Worm (Caenorhabditis elegans) whole organism, early embryonic: ENCODE results near the gene F13A2.2.

Experiments used
- B0310.2 ChIP-seq: sonication (generic microtip); optimal IDR thresholded peaks from 2 replicates; lab custom pipeline; 2016; ENCODE audit warnings: mild to moderate bottlenecking, missing genetic modification characterization, missing compliant biosample characterization
- F13C5.2 ChIP-seq: sonication (generic microtip); optimal IDR thresholded peaks from 2 replicates; lab custom pipeline; 2017; ENCODE audit warnings: mild to moderate bottlenecking, missing genetic modification characterization, inconsistent platforms, missing compliant biosample characterization
- aly-1 ChIP-seq: sonication (generic microtip); optimal IDR thresholded peaks from 2 replicates; lab custom pipeline; 2016; ENCODE audit warnings: missing genetic modification characterization, missing compliant biosample characterization
- ama-1 ChIP-seq: fragments of 150-350 bp; optimal IDR thresholded peaks from 2 replicates; lab custom pipeline; 2014
- ceh-13 ChIP-seq: fragments of 200-800 bp; sonication (Bioruptor generic); optimal IDR thresholded peaks from 2 replicates; lab custom pipeline; 2018; ENCODE audit warnings: mild to moderate bottlenecking, missing genetic modification characterization, missing compliant biosample characterization
- ceh-36 ChIP-seq: sonication (generic microtip); optimal IDR thresholded peaks from 2 replicates; lab custom pipeline; 2016; ENCODE audit warnings: missing genetic modification characterization, inconsistent platforms, missing compliant biosample characterization
- ets-7 ChIP-seq: sonication (generic microtip); optimal IDR thresholded peaks from 2 replicates; lab custom pipeline; 2016; ENCODE audit warnings: missing genotype, missing genetic modification characterization, missing compliant biosample characterization
- flt-1 ChIP-seq: fragments of 200-800 bp; sonication (Bioruptor generic); IDR thresholded peaks from 2 replicates; pipeline ENCODE4 v1.3.6; 2022; ENCODE audit warnings: missing genetic modification characterization, missing compliant biosample characterization
- hmbx-1 ChIP-seq: sonication (generic microtip); optimal IDR thresholded peaks from 2 replicates; lab custom pipeline; 2016; ENCODE audit warnings: mild to moderate bottlenecking, missing genetic modification characterization, missing compliant biosample characterization
- hmg-4 ChIP-seq: fragments of 200-800 bp; sonication (Bioruptor generic); optimal IDR thresholded peaks from 2 replicates; lab custom pipeline; 2018; ENCODE audit warnings: mild to moderate bottlenecking, missing genetic modification characterization, missing compliant biosample characterization
- hnd-1 ChIP-seq: sonication (generic microtip); optimal IDR thresholded peaks from 2 replicates; lab custom pipeline; 2016; ENCODE audit warnings: missing genetic modification characterization, missing compliant biosample characterization
- pes-1 ChIP-seq: fragments of 200-800 bp; sonication (Bioruptor generic); IDR thresholded peaks from 2 replicates; pipeline ENCODE4 v1.3.6; 2022; ENCODE audit warnings: missing genetic modification reagents, missing genetic modification characterization, missing compliant biosample characterization
- scrt-1 ChIP-seq: fragments of 200-800 bp; sonication (Bioruptor generic); IDR thresholded peaks from 2 replicates; pipeline ENCODE4 v1.3.6; 2022; ENCODE audit warnings: missing genetic modification characterization, missing compliant biosample characterization
- sea-1 ChIP-seq: fragments of 200-800 bp; sonication (Bioruptor generic); conservative IDR thresholded peaks from 2 replicates; pipeline ENCODE4 v1.3.6; 2022; ENCODE audit warnings: missing genetic modification characterization, missing compliant biosample characterization
- tbx-11 ChIP-seq: fragments of 200-800 bp; sonication (Bioruptor generic); IDR thresholded peaks from 2 replicates; pipeline ENCODE4 v1.3.6; 2022; ENCODE audit warnings: missing genetic modification characterization, missing compliant biosample characterization
- tbx-37 ChIP-seq: fragments of 200-800 bp; sonication (Bioruptor generic); conservative IDR thresholded peaks from 2 replicates; pipeline ENCODE4 v1.3.6; 2022; ENCODE audit warnings: missing genetic modification reagents, missing genetic modification characterization, missing compliant biosample characterization
- tra-4 ChIP-seq: sonication (generic microtip); optimal IDR thresholded peaks from 2 replicates; lab custom pipeline; 2017; ENCODE audit warnings: missing genetic modification characterization, missing compliant biosample characterization

Gene F13A2.2

DNA sequence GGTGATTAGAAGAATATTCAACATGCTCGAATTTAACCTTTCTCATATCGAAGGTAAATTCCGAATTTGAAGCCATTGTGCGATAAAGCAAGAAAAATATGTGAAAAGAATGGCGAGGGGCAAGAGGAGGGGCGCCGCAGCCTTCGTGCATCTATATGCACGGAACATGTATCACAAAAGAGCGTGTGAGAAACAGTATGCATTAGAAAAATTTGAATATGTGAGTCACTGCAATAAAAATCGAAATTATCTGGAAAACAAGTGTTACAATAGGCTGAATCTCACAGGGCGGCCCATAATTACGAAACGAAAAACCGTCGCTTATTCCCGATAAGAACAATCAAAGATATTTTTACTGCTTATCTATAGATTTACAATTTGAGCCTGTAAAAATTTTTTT, 17.5 kb upstream of the F13A2.2 start, which contains the start of gene F13A2.5:
TSS of gene F13A2.5 (minus strand) at position 101 of the 400 bp plus-strand sequence.
- TF ChIP-seq pes-1 (GFP tag; lab: Robert Waterston, UW): no peak
- TF ChIP-seq tbx-11 (GFP tag; lab: Robert Waterston, UW): no peak
- no peak for TF ChIP-seq tra-4 (tag; lab: Kevin White, UChicago)
- TF ChIP-seq ceh-36 (tag; lab: Kevin White, UChicago): no peak
- no peak for TF ChIP-seq ceh-13 (GFP tag; lab: Kevin White, UChicago)
- no peak for TF ChIP-seq tbx-37 (GFP tag; lab: Robert Waterston, UW)
- no peak for TF ChIP-seq B0310.2 (tag; lab: Kevin White, UChicago)
- TF ChIP-seq hmbx-1 (tag; lab: Kevin White, UChicago): no peak
- no peak for TF ChIP-seq ets-7 (tag; lab: Kevin White, UChicago)
- TF ChIP-seq scrt-1 (GFP tag; lab: Robert Waterston, UW): no peak
- TF ChIP-seq flt-1 (GFP tag; lab: Robert Waterston, UW): no peak
- no peak for TF ChIP-seq F13C5.2

DNA sequence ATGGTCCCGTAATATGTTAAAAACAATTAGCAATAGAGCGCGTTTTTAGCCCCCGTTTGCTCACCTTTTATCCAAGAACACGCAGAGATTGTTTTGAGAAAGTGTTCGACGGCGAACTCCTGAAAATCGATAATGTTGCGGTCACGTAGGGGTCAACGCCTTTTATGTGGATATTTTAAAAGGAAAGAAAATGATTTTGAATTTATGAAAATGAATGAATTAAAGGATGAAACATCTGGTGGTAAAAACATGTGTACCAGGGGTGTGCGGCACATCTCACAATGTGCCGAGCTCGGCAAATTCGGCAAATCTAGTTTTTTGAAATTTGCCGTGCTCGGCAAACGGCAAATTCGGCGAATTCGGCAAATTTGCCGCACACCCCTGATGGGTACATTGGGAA, 15.7 kb upstream of the F13A2.2 start, which contains the start of gene F13A2.4:
TSS of gene F13A2.4 (minus strand) at position 101 of the 400 bp plus-strand sequence.
- TF ChIP-seq hmbx-1 (tag; lab: Kevin White, UChicago) (no peak), tbx-11 (GFP tag; lab: Robert Waterston, UW) (no peak), pes-1 (GFP tag; lab: Robert Waterston, UW) (no peak), ceh-13 (GFP tag; lab: Kevin White, UChicago) (no peak), hnd-1 (tag; lab: Kevin White, UChicago) (no peak), hmg-4 (GFP tag; lab: Kevin White, UChicago) (no peak), ama-1 (no peak), tra-4 (tag; lab: Kevin White, UChicago) (no peak), F13C5.2 (no peak), ceh-36 (tag; lab: Kevin White, UChicago) (no peak), aly-1 (no peak), flt-1 (GFP tag; lab: Robert Waterston, UW) (no peak), B0310.2 (tag; lab: Kevin White, UChicago) (no peak), sea-1 (GFP tag; lab: Robert Waterston, UW) (no peak), scrt-1 (GFP tag; lab: Robert Waterston, UW) (no peak)

DNA sequence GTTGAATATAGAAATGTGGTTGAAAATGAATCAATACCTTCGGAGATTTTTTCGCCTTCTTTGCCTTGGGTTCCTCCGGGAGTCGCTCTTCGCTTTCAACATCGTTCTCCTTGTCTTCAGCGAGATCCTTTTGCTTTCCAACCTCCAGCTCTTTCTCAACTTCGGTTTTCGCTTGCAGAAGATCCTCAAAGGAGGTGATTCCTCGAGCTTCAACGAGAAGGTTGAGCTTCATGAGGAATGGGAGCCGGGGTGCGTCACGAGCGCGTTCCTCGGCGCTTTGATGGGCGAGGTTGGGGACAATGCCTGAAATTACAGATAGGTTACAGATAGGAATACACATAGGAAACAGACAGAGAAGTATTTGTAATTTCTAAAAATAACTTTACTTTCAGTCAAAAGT, 14.5 kb upstream of the F13A2.2 start:
- TF ChIP-seq ets-7 (tag; lab: Kevin White, UChicago): no peak
- TF ChIP-seq aly-1: no peak
- no peak for TF ChIP-seq hmbx-1 (tag; lab: Kevin White, UChicago)
- TF ChIP-seq B0310.2 (tag; lab: Kevin White, UChicago): no peak
- no peak for TF ChIP-seq hnd-1 (tag; lab: Kevin White, UChicago)
- no peak for TF ChIP-seq ceh-13 (GFP tag; lab: Kevin White, UChicago)
- no peak for TF ChIP-seq flt-1 (GFP tag; lab: Robert Waterston, UW)
- no peak for TF ChIP-seq tra-4 (tag; lab: Kevin White, UChicago)
- no peak for TF ChIP-seq pes-1 (GFP tag; lab: Robert Waterston, UW)
- no peak for TF ChIP-seq ceh-36 (tag; lab: Kevin White, UChicago)
- TF ChIP-seq tbx-37 (GFP tag; lab: Robert Waterston, UW): no peak
- no peak for TF ChIP-seq tbx-11 (GFP tag; lab: Robert Waterston, UW)

DNA sequence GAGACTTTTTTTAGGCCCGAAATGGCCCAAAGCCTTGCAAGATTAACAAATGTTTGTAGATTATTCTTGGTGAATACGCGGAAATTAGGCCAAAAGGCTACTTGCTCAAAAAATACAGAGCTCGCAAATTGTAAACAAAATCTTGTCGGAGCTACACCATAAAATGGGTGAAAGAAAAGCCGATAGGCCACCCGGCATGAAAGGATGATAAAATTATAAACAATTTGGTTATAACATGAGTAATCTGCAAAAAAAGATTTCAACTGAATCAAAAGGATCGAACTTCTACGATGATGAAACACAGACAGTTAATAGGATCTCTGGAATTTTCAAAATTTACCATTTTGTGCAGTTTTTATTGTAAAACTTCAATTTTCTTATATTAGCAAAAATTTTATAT, 13.7 kb upstream of the F13A2.2 start:
- no peak for TF ChIP-seq ceh-13 (GFP tag; lab: Kevin White, UChicago)

DNA sequence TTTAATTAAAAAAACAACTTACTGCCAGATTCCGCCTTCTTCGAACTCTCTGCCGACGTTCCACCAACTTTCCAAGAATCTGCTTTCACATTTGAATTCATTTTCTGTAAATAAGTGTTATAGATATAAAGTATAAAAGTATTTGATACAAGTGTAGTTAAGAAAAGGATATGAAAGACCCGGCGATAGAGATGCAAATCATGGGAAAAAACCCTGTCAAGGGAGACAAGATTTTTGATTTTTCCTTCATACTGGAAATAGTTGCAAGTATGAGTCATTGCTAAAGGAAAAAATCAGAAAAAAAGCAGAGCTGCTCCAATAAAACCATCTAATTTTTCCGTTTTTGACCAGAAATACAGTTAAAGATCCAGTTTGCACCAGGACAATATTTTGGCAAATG, 11.9 kb upstream of the F13A2.2 start, which contains the start of gene F13A2.3:
TSS of gene F13A2.3 (minus strand) at position 101 of the 400 bp plus-strand sequence.
- TF ChIP-seq ets-7 (tag; lab: Kevin White, UChicago): no peak
- TF ChIP-seq ceh-13 (GFP tag; lab: Kevin White, UChicago): no peak
- no peak for TF ChIP-seq hmg-4 (GFP tag; lab: Kevin White, UChicago)
- no peak for TF ChIP-seq tbx-37 (GFP tag; lab: Robert Waterston, UW)
- TF ChIP-seq aly-1: no peak
- no peak for TF ChIP-seq hnd-1 (tag; lab: Kevin White, UChicago)
- no peak for TF ChIP-seq flt-1 (GFP tag; lab: Robert Waterston, UW)
- no peak for TF ChIP-seq F13C5.2
- no peak for TF ChIP-seq tra-4 (tag; lab: Kevin White, UChicago)
- no peak for TF ChIP-seq pes-1 (GFP tag; lab: Robert Waterston, UW)

DNA sequence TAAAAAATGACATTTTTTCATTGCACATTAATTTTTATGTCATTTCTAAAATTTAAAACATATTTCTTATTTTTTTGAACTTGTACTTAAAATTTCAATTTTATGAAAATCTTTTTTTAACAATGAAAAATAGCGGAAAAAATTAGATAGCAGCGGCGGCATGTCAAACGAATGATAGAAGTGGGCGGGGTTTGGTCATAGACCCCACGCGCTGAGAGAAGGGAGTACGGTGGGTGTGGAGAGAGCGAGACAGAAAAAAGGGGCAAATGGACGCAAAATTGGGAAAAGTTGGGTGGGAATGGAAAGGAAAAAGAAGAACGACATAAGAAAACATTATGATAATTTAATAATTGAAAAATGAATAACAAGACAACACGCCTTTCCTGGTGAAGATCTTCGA, 3.5 kb upstream of the F13A2.2 start:
- no peak for TF ChIP-seq ceh-36 (tag; lab: Kevin White, UChicago)
- no peak for TF ChIP-seq F13C5.2
- TF ChIP-seq ets-7 (tag; lab: Kevin White, UChicago): no peak
- TF ChIP-seq hnd-1 (tag; lab: Kevin White, UChicago): no peak

DNA sequence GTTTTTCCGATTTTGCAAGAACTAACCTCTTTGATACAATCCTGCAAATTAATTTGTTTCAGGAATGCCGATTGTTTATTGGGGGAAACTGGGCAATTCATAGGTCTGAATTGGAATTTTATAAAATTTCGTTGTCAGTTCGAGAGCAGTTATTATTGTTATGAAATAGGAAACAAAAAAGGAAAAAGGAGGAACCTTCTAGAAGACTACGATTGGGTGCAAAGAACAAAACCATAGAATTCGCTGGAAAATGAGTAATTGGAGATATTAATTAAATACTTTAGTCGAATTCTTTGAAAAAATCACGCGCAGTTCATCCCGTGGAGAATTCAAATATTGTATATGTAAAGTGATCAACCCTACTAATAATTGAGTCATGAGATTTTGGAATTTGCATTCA, 3.0 kb upstream of the F13A2.2 start, which contains the start of gene F13A2.9:
TSS of gene F13A2.9 (minus strand) at position 101 of the 400 bp plus-strand sequence.
- TF ChIP-seq aly-1 (no peak), ceh-13 (GFP tag; lab: Kevin White, UChicago) (no peak), flt-1 (GFP tag; lab: Robert Waterston, UW) (no peak), tbx-37 (GFP tag; lab: Robert Waterston, UW) (no peak), hmg-4 (GFP tag; lab: Kevin White, UChicago) (no peak), ama-1 (no peak), tra-4 (tag; lab: Kevin White, UChicago) (no peak)

DNA sequence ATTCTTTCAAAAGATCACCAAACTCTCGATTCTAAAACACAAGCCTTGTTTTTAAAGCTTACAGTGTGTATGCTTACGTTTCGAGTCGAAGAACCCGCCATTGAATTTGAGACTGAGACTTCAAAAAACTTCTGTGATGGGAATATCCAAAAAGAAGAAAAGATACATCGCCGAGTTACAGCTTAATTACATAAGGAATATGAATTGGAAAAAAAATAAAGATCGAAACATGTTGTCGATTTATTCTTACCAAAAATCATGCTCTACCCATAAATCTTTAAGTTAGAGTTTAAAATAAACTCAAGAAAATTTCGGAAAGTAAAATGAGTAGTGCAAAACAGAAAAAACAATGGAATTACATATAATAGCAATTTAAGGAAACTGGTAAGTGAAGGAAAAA, 1.8 kb upstream of the F13A2.2 start, which contains the start of gene F13A2.10:
TSS of gene F13A2.10 (minus strand) at position 101 of the 400 bp plus-strand sequence.
- TF ChIP-seq pes-1 (GFP tag; lab: Robert Waterston, UW) (no peak), F13C5.2 (no peak), tbx-37 (GFP tag; lab: Robert Waterston, UW) (no peak), tra-4 (tag; lab: Kevin White, UChicago) (no peak), ceh-13 (GFP tag; lab: Kevin White, UChicago) (no peak), tbx-11 (GFP tag; lab: Robert Waterston, UW) (no peak), scrt-1 (GFP tag; lab: Robert Waterston, UW) (no peak), ama-1 (no peak), hmg-4 (GFP tag; lab: Kevin White, UChicago) (no peak), ets-7 (tag; lab: Kevin White, UChicago) (no peak), ceh-36 (tag; lab: Kevin White, UChicago) (no peak), B0310.2 (tag; lab: Kevin White, UChicago) (no peak)
